Worm (Caenorhabditis elegans): ENCODE data around the gene srbc-21.

srbc-21 gene

DNA sequence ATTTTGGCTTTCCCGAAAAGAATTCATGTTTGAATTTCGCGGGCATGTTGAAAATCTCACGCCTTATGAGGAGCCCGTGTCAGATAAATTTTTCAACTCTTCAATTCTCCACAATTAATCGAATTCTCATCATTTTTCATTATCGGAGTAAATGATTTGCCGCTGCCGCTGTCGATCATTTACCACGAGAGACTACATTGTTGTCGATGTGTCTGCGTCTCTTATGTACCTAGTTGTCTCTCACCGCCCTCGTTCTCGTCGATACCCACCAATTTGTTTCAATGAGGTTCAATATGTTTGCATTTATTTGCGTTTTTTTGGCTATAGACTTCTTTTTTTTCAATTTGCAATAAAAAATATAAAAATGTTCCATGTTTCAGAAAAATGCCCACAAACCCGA lies 36.8 kb downstream of the srbc-21 start, which contains the start of gene nhr-13:
Gene nhr-13 (plus strand): TSS at position 369 of the 400 bp plus-strand sequence.
- no peak for TF ChIP-seq ztf-29 (GFP tag; IDR thresholded peaks at IDR 0.05)
- no peak for TF ChIP-seq klf-2 (GFP tag; conservative IDR thresholded peaks at IDR 0.05)
- TF ChIP-seq ref-1 (GFP tag; conservative IDR thresholded peaks at IDR 0.05) = no peak
- no peak for TF ChIP-seq flt-1 (GFP tag; IDR thresholded peaks at IDR 0.05)
- no peak for TF ChIP-seq cog-1 (tag; optimal IDR thresholded peaks at IDR 0.05)
- TF ChIP-seq T22C8.4 (GFP tag; IDR thresholded peaks at IDR 0.05) = no peak
- TF ChIP-seq med-1 (GFP tag; optimal IDR thresholded peaks at IDR 0.05; ENCODE audit: insufficient read depth) = no peak
- no peak for TF ChIP-seq tab-1 (GFP tag; IDR thresholded peaks at IDR 0.05)
- no peak for TF ChIP-seq ztf-23 (GFP tag; IDR thresholded peaks at IDR 0.05)

DNA sequence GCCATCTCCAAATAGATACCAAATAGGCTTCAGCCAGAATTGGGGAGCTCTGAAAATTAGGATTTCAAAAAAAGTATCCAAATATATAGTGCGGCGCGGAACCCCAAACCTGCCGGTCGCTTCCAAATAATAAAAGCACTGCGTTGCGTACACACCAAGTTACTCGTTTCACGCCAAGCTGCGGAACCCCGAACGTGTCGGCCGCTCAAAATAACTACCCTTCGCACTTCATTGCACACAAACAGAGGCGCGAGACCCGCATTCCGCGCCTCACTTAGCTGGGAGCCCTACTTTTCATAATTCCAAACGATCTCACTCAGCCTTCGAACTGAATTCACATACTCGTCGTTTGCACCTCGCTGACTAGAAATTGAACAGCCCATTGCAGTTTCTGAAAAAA lies 44.3 kb downstream of the srbc-21 start:
- TF ChIP-seq cog-1 (tag; optimal IDR thresholded peaks at IDR 0.05) = no peak
- no peak for TF ChIP-seq T22C8.4 (GFP tag; IDR thresholded peaks at IDR 0.05)
- no peak for TF ChIP-seq ref-1 (GFP tag; conservative IDR thresholded peaks at IDR 0.05)
- TF ChIP-seq tab-1 (GFP tag; IDR thresholded peaks at IDR 0.05) = no peak

DNA sequence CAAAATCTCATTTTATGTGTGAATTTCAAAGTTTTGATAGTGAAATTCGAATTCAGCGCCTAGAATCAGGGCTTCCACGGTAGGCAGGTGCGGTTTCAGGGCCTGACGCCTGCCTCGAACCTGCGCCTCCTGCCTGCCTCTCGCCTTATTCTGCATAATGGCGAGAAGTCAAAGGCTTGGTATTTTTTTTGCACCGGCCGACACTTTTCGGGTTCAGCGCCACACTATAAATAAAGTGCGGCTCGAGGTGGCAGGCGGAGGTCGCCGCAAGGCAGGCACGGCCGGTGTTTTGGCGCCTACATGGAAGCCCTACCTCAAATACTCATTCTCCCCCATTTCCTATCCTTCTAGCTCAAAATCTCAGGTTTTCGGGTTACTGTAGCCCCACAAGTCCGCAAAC lies 45.1 kb downstream of the srbc-21 start:
- TF ChIP-seq ref-1 (GFP tag; conservative IDR thresholded peaks at IDR 0.05) (no peak), ztf-29 (GFP tag; IDR thresholded peaks at IDR 0.05) (no peak)

DNA sequence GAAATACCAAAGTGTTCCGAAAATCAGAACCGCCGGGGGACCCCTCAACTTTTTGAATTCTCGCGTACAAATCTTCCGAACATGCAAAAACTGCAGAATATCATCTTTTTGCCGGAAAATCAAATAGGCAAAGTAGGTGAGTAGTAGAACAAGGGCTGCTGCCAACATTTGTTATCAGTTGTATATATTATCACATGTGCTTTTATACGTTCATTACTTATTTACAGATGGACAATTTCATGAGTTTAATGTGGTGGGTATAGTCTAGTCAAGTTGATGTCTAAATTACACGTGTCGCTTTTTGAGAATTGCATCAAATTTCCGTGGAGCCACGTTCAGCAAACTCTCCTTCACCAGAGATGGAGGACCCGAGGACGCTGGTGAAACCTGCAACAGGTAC lies 45.9 kb downstream of the srbc-21 start, which contains the start of gene cyp-32B1:
Gene cyp-32B1 (minus strand): TSS at position 176 of the 400 bp plus-strand sequence.
- TF ChIP-seq med-1 (GFP tag; optimal IDR thresholded peaks at IDR 0.05; ENCODE audit: insufficient read depth) = no peak
- no peak for TF ChIP-seq ztf-29 (GFP tag; IDR thresholded peaks at IDR 0.05)
- TF ChIP-seq flt-1 (GFP tag; IDR thresholded peaks at IDR 0.05) = no peak
- no peak for TF ChIP-seq ref-1 (GFP tag; conservative IDR thresholded peaks at IDR 0.05)
- no peak for TF ChIP-seq tab-1 (GFP tag; IDR thresholded peaks at IDR 0.05)
- TF ChIP-seq klf-2 (GFP tag; conservative IDR thresholded peaks at IDR 0.05) = no peak
- TF ChIP-seq T22C8.4 (GFP tag; IDR thresholded peaks at IDR 0.05) = no peak
- TF ChIP-seq ztf-23 (GFP tag; IDR thresholded peaks at IDR 0.05) = no peak
- no peak for TF ChIP-seq cog-1 (tag; optimal IDR thresholded peaks at IDR 0.05)

DNA sequence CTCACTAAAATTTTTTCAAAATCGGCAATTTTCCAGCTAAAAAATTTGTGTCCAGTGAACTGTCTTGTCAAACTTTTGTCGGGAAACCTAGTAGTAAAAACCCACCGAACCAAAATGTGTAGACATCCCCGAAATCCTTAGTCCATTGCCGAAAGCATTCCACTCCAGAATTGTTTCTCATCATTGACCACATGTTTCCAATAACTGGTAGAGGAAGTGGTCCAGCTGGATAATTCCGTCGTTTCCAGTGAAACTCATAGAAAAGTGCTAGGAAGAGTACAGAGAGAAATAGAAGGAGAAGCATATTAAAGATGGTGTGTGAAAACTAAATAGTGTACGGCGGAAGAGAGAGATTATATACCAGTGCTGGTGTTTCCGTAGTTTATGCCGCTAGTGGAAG lies 48.7 kb downstream of the srbc-21 start, which contains the start of gene cyp-33C12:
Gene cyp-33C12 (minus strand): TSS at position 321 of the 400 bp plus-strand sequence.
- TF ChIP-seq med-1 (GFP tag; optimal IDR thresholded peaks at IDR 0.05; ENCODE audit: insufficient read depth) (no peak), ztf-23 (GFP tag; IDR thresholded peaks at IDR 0.05) (no peak), T22C8.4 (GFP tag; IDR thresholded peaks at IDR 0.05) (no peak), tab-1 (GFP tag; IDR thresholded peaks at IDR 0.05) (no peak), klf-2 (GFP tag; conservative IDR thresholded peaks at IDR 0.05) (no peak), flt-1 (GFP tag; IDR thresholded peaks at IDR 0.05) (no peak), cog-1 (tag; optimal IDR thresholded peaks at IDR 0.05) (no peak), ref-1 (GFP tag; conservative IDR thresholded peaks at IDR 0.05) (no peak), ztf-29 (GFP tag; IDR thresholded peaks at IDR 0.05) (no peak)

DNA sequence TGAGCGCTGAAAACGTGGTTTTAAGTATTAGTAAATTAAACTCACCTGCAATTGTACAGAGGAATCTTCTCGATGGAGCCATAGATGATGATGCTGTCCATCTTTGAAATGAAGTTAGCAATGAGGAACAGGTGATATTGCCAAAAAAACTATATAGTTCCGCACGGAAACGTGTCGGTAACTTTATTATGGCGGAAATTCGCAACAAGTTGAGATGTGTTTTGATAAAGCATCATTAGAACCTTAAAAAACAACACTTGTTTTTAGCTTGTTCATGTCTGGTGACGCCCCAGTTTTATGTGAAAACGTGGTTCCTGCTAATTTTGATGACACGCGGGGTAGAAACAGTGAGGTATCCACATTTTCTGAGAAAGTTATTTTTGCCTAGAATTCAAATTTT lies 50.8 kb downstream of the srbc-21 start, which contains the start of gene srt-40:
Gene srt-40 (minus strand): TSS at position 101 of the 400 bp plus-strand sequence.
- TF ChIP-seq ztf-23 (GFP tag; IDR thresholded peaks at IDR 0.05) = no peak
- TF ChIP-seq ztf-29 (GFP tag; IDR thresholded peaks at IDR 0.05) = no peak
- TF ChIP-seq flt-1 (GFP tag; IDR thresholded peaks at IDR 0.05) = no peak
- TF ChIP-seq med-1 (GFP tag; optimal IDR thresholded peaks at IDR 0.05; ENCODE audit: insufficient read depth) = no peak
- no peak for TF ChIP-seq tab-1 (GFP tag; IDR thresholded peaks at IDR 0.05)
- TF ChIP-seq ref-1 (GFP tag; conservative IDR thresholded peaks at IDR 0.05) = no peak

Measured in whole organism, midembryonic.